Worm (Caenorhabditis elegans) whole organism, L1 larva: Measurements from ENCODE around the gene frm-10.

Experiments used
- C34B4.2 ChIP-seq: sonication (generic microtip); optimal IDR thresholded peaks from 2 replicates; lab custom pipeline; 2017; ENCODE audit warnings: mild to moderate bottlenecking, missing genetic modification characterization, missing compliant biosample characterization
- ama-1 ChIP-seq: fragments of 150-350 bp; optimal IDR thresholded peaks from 2 replicates; lab custom pipeline; 2014
- ceh-8 ChIP-seq: fragments of 200-800 bp; sonication (Bioruptor generic); optimal IDR thresholded peaks from 2 replicates; lab custom pipeline; 2018; ENCODE audit warnings: mild to moderate bottlenecking, missing genetic modification characterization, moderate library complexity, missing compliant biosample characterization
- egl-27 ChIP-seq, 2 experiments: fragments of 150-350 bp in 1 of 2; sonication (generic microtip); optimal IDR thresholded peaks; 3 replicates each; lab custom pipeline; 2017 to 2018; ENCODE audit warnings: missing biosample characterization in 2 of 2, missing genetic modification characterization in 2 of 2, missing genetic modification reagents in 2 of 2
- fos-1 ChIP-seq: fragments of 150-350 bp; optimal IDR thresholded peaks from 2 replicates; lab custom pipeline; 2014; ENCODE audit warnings: missing biosample characterization, missing genetic modification characterization
- nhr-11 ChIP-seq: fragments of 150-350 bp; optimal IDR thresholded peaks from 2 replicates; lab custom pipeline; 2014; ENCODE audit warnings: missing biosample characterization, missing genetic modification characterization
- nhr-76 ChIP-seq: sonication (generic microtip); optimal IDR thresholded peaks from 2 replicates; lab custom pipeline; 2017; ENCODE audit warnings: missing biosample characterization, missing genetic modification characterization
- nhr-90 ChIP-seq: sonication (generic microtip); optimal IDR thresholded peaks from 2 replicates; lab custom pipeline; 2016; ENCODE audit warnings: mild to moderate bottlenecking, missing genetic modification characterization, missing compliant biosample characterization; ENCODE audit not compliant: poor library complexity
- unc-62 ChIP-seq: fragments of 150-350 bp; optimal IDR thresholded peaks from 2 replicates; lab custom pipeline; 2014; ENCODE audit warnings: missing biosample characterization, missing genetic modification reagents, missing genetic modification characterization

- no peak for TF ChIP-seq fos-1 (tag; lab: Kevin White, UChicago)
- no peak for TF ChIP-seq egl-27 (tag; optimal IDR thresholded peaks at IDR 0.05; lab: Kevin White, UChicago)
- TF ChIP-seq unc-62 = no peak
- TF ChIP-seq nhr-90 = no peak
- no peak for TF ChIP-seq nhr-76 (tag; lab: Kevin White, UChicago)
- no peak for TF ChIP-seq C34B4.2
- no peak for TF ChIP-seq ama-1
- TF ChIP-seq nhr-11 (tag; lab: Kevin White, UChicago) = no peak
- TF ChIP-seq ceh-8 (GFP tag; lab: Kevin White, UChicago) = no peak
Measured at ce11 chrV:13423045-13423444, 40.0 kb upstream of the frm-10 start, which contains the start of gene srv-9.
